Worm (Caenorhabditis elegans) whole organism, L4/young adult: ENCODE results near the gene C13F10.1.

Experiments
- W03F9.2 ChIP-seq: fragments of 150-350 bp; optimal IDR thresholded peaks from 2 replicates; lab custom pipeline; 2014; ENCODE audit warnings: missing biosample characterization, missing genetic modification characterization
- him-1 ChIP-seq: sonication (generic microtip); optimal IDR thresholded peaks from 2 replicates; lab custom pipeline; 2016; ENCODE audit warnings: missing genotype, missing genetic modification reagents, missing genetic modification characterization, missing compliant biosample characterization

ce11 chrV:7220973-7221519 is 2.8 kb upstream of the C13F10.1 start, which contains the start of the genes C13F10.8, C13F10.6 and kxd-1:
- no peak for TF ChIP-seq W03F9.2
- no peak for TF ChIP-seq him-1
